Fruit fly (Drosophila melanogaster) S2 (cell line): ENCODE results near the gene CG16952.

ENCODE experiments used
- CG8478 ChIP-seq: fragments of >200 bp; optimal IDR thresholded peaks from 2 replicates; lab custom pipeline; 2018
- CTCF ChIP-seq, 2 experiments: fragments of >200 bp; optimal IDR thresholded peaks; 2 replicates each; lab custom pipeline; 2018

- TF ChIP-seq CG8478 (lab: Kevin White, UChicago) = no peak
- no peak for TF ChIP-seq CTCF (optimal IDR thresholded peaks at IDR 0.05; lab: Kevin White, UChicago)
These were observed 4.5 kb downstream of the CG16952 start for dm6 chrX:15874437-15874836.
